Worm (Caenorhabditis elegans) whole organism, mixed stage, embryonic: ENCODE data around the gene lin-15A.
A peak's percentile ranks its signal among the peaks of the same experiment; 100 is the strongest.

Source experiments
- M03D4.4 ChIP-seq: sonication (generic microtip); optimal IDR thresholded peaks from 2 replicates; lab custom pipeline; 2017; ENCODE audit warnings: mild to moderate bottlenecking, missing genetic modification characterization, missing compliant biosample characterization
- bed-3 ChIP-seq: fragments of 200-800 bp; sonication (Bioruptor generic); optimal IDR thresholded peaks from 3 replicates; lab custom pipeline; 2018; ENCODE audit warnings: mild to moderate bottlenecking, missing genetic modification characterization, moderate library complexity, missing compliant biosample characterization
- blmp-1 ChIP-seq: fragments of 150-350 bp; optimal IDR thresholded peaks from 2 replicates; lab custom pipeline; 2014; ENCODE audit warnings: missing biosample characterization, missing genetic modification characterization
- ceh-39 ChIP-seq: fragments of 150-350 bp; optimal IDR thresholded peaks from 2 replicates; lab custom pipeline; 2014; ENCODE audit warnings: missing biosample characterization, missing genetic modification characterization
- ceh-43 ChIP-seq: fragments of 200-800 bp; sonication (Bioruptor generic); optimal IDR thresholded peaks from 2 replicates; lab custom pipeline; 2018; ENCODE audit warnings: mild to moderate bottlenecking, missing genetic modification characterization, moderate library complexity, missing compliant biosample characterization
- ceh-83 ChIP-seq: fragments of 200-800 bp; sonication (Bioruptor generic); optimal IDR thresholded peaks from 2 replicates; lab custom pipeline; 2018; ENCODE audit warnings: mild to moderate bottlenecking, missing genetic modification characterization, missing compliant biosample characterization
- ces-1 ChIP-seq: fragments of 150-350 bp; optimal IDR thresholded peaks from 2 replicates; lab custom pipeline; 2014; ENCODE audit warnings: missing biosample characterization, missing genetic modification reagents, missing genetic modification characterization
- cnd-1 ChIP-seq: fragments of 200-800 bp; sonication (Bioruptor generic); optimal IDR thresholded peaks from 2 replicates; lab custom pipeline; 2018; ENCODE audit warnings: mild to moderate bottlenecking, missing genetic modification characterization, missing compliant biosample characterization
- drap-1 ChIP-seq: fragments of 200-800 bp; sonication (Bioruptor generic); optimal IDR thresholded peaks from 3 replicates; lab custom pipeline; 2018; ENCODE audit warnings: mild to moderate bottlenecking, missing genetic modification characterization, missing compliant biosample characterization
- elt-1 ChIP-seq: sonication (generic microtip); optimal IDR thresholded peaks from 2 replicates; lab custom pipeline; 2017; ENCODE audit warnings: missing genetic modification characterization, mild to moderate bottlenecking, missing compliant biosample characterization, antibody characterized with exemption, moderate library complexity, borderline replicate concordance; ENCODE audit not compliant: insufficient read depth
- elt-3 ChIP-seq: fragments of 150-350 bp; optimal IDR thresholded peaks from 2 replicates; lab custom pipeline; 2014; ENCODE audit warnings: missing biosample characterization, missing genetic modification characterization
- flh-1 ChIP-seq: fragments of 200-800 bp; sonication (Bioruptor generic); optimal IDR thresholded peaks from 2 replicates; lab custom pipeline; 2018; ENCODE audit warnings: mild to moderate bottlenecking, missing genetic modification characterization, moderate library complexity, missing compliant biosample characterization
- ham-2 ChIP-seq: fragments of 200-800 bp; sonication (Bioruptor generic); optimal IDR thresholded peaks from 2 replicates; lab custom pipeline; 2018; ENCODE audit warnings: mild to moderate bottlenecking, missing genetic modification characterization, missing compliant biosample characterization
- hlh-1 ChIP-seq: fragments of 150-350 bp; optimal IDR thresholded peaks from 2 replicates; lab custom pipeline; 2014; ENCODE audit warnings: missing biosample characterization, missing genetic modification reagents, missing genetic modification characterization
- lin-13 ChIP-seq: fragments of 150-350 bp; optimal IDR thresholded peaks from 2 replicates; lab custom pipeline; 2014; ENCODE audit warnings: missing biosample characterization, missing genetic modification characterization
- lin-32 ChIP-seq: fragments of 200-800 bp; sonication (Bioruptor generic); optimal IDR thresholded peaks from 2 replicates; lab custom pipeline; 2018; ENCODE audit warnings: mild to moderate bottlenecking, missing genetic modification characterization, missing compliant biosample characterization
- lsy-2 ChIP-seq: fragments of 150-350 bp; optimal IDR thresholded peaks from 2 replicates; lab custom pipeline; 2014; ENCODE audit warnings: missing biosample characterization, missing genetic modification characterization
- mab-5 ChIP-seq: fragments of 150-350 bp; optimal IDR thresholded peaks from 2 replicates; lab custom pipeline; 2014; ENCODE audit warnings: missing biosample characterization, missing genetic modification characterization
- mep-1 ChIP-seq: fragments of 150-350 bp; optimal IDR thresholded peaks from 2 replicates; lab custom pipeline; 2017; ENCODE audit warnings: missing biosample characterization, missing genetic modification reagents, missing genetic modification characterization, inconsistent platforms
- mls-2 ChIP-seq: sonication (generic microtip); optimal IDR thresholded peaks from 2 replicates; lab custom pipeline; 2016; ENCODE audit warnings: mild to moderate bottlenecking, missing genetic modification characterization, moderate library complexity, missing compliant biosample characterization
- nhr-12 ChIP-seq: fragments of 150-350 bp; optimal IDR thresholded peaks from 2 replicates; lab custom pipeline; 2014; ENCODE audit warnings: missing biosample characterization, missing genetic modification characterization
- nhr-2 ChIP-seq: fragments of 150-350 bp; optimal IDR thresholded peaks from 2 replicates; lab custom pipeline; 2014; ENCODE audit warnings: missing biosample characterization, missing genetic modification characterization
- nhr-237 ChIP-seq: fragments of 150-350 bp; optimal IDR thresholded peaks from 2 replicates; lab custom pipeline; 2014; ENCODE audit warnings: missing biosample characterization, missing genetic modification characterization
- nhr-28 ChIP-seq: fragments of 150-350 bp; optimal IDR thresholded peaks from 2 replicates; lab custom pipeline; 2014; ENCODE audit warnings: missing biosample characterization, missing genetic modification characterization
- nhr-76 ChIP-seq: sonication (generic microtip); optimal IDR thresholded peaks from 2 replicates; lab custom pipeline; 2017; ENCODE audit warnings: missing biosample characterization, missing genetic modification characterization
- pha-4 ChIP-seq: fragments of 150-350 bp; optimal IDR thresholded peaks from 2 replicates; lab custom pipeline; 2018; ENCODE audit warnings: missing biosample characterization, missing genetic modification reagents, missing genetic modification characterization
- sem-2 ChIP-seq: fragments of 200-800 bp; sonication (Bioruptor generic); optimal IDR thresholded peaks from 2 replicates; lab custom pipeline; 2018; ENCODE audit warnings: mild to moderate bottlenecking, missing genetic modification characterization, missing compliant biosample characterization
- snpc-4 ChIP-seq: fragments of 150-350 bp; optimal IDR thresholded peaks from 2 replicates; lab custom pipeline; 2014; ENCODE audit warnings: missing biosample characterization, missing genetic modification characterization
- sptf-1 ChIP-seq: sonication (generic microtip); optimal IDR thresholded peaks from 2 replicates; lab custom pipeline; 2017; ENCODE audit warnings: mild to moderate bottlenecking, missing genetic modification characterization, moderate library complexity, missing compliant biosample characterization
- tbx-8 ChIP-seq: fragments of 200-800 bp; sonication (Bioruptor generic); optimal IDR thresholded peaks from 2 replicates; lab custom pipeline; 2018; ENCODE audit warnings: mild to moderate bottlenecking, missing genetic modification characterization, moderate library complexity, missing compliant biosample characterization
- unc-120 ChIP-seq: sonication (generic microtip); optimal IDR thresholded peaks from 2 replicates; lab custom pipeline; 2017; ENCODE audit warnings: missing genetic modification characterization, missing compliant biosample characterization; ENCODE audit not compliant: poor library complexity, severe bottlenecking
- unc-39 ChIP-seq: fragments of 150-350 bp; optimal IDR thresholded peaks from 2 replicates; lab custom pipeline; 2014; ENCODE audit warnings: missing biosample characterization, missing genetic modification characterization
- unc-62 ChIP-seq: fragments of 150-350 bp; optimal IDR thresholded peaks from 2 replicates; lab custom pipeline; 2014; ENCODE audit warnings: missing biosample characterization, missing genetic modification reagents, missing genetic modification characterization
- zip-8 ChIP-seq: fragments of 150-350 bp; optimal IDR thresholded peaks from 2 replicates; lab custom pipeline; 2014; ENCODE audit warnings: missing biosample characterization, missing genetic modification characterization
- ztf-11 ChIP-seq: fragments of 150-350 bp; optimal IDR thresholded peaks from 2 replicates; lab custom pipeline; 2014; ENCODE audit warnings: missing biosample characterization, missing genetic modification characterization

Gene lin-15A

ce11 chrX:15706108-15706676, 25.6 kb upstream of the lin-15A start:
- TF ChIP-seq lin-32: no peak
- TF ChIP-seq tbx-8: no peak
- TF ChIP-seq elt-1 (tag; lab: Kevin White, UChicago): no peak
- no peak for TF ChIP-seq sem-2 (GFP tag; lab: Kevin White, UChicago)
- no peak for TF ChIP-seq unc-62 (GFP tag; lab: Kevin White, UChicago)
- TF ChIP-seq ceh-43 (GFP tag; lab: Kevin White, UChicago): no peak
- TF ChIP-seq elt-3: no peak
- no peak for TF ChIP-seq zip-8 (tag; lab: Kevin White, UChicago)
- no peak for TF ChIP-seq ham-2 (GFP tag; lab: Kevin White, UChicago)
- no peak for TF ChIP-seq mab-5 (tag; lab: Kevin White, UChicago)

ce11 chrX:15707366-15707892, 24.3 kb upstream of the lin-15A start:
- TF ChIP-seq nhr-2: peak; percentile 35
- TF ChIP-seq ham-2 (GFP tag; lab: Kevin White, UChicago): peak; percentile 52
- TF ChIP-seq drap-1 (GFP tag; lab: Kevin White, UChicago): peak; percentile 61
- TF ChIP-seq ztf-11 (tag; lab: Kevin White, UChicago): peak; percentile 62
- no peak for TF ChIP-seq lin-32
- TF ChIP-seq lin-13 (tag; lab: Kevin White, UChicago): peak; percentile 43
- TF ChIP-seq hlh-1 (tag; lab: Kevin White, UChicago): peak; percentile 80
- TF ChIP-seq elt-3: peak; percentile 22
- TF ChIP-seq zip-8 (tag; lab: Kevin White, UChicago): no peak
- TF ChIP-seq unc-39 (tag; lab: Kevin White, UChicago): peak; percentile 20
- no peak for TF ChIP-seq nhr-28 (tag; lab: Kevin White, UChicago)
- TF ChIP-seq unc-62 (GFP tag; lab: Kevin White, UChicago): peak; percentile 75
- peak; percentile 31 for TF ChIP-seq mep-1
- no peak for TF ChIP-seq ceh-83
- peak; percentile 68 for TF ChIP-seq unc-120 (tag; lab: Kevin White, UChicago)
- no peak for TF ChIP-seq sem-2 (GFP tag; lab: Kevin White, UChicago)
- TF ChIP-seq mls-2 (tag; lab: Kevin White, UChicago): peak; percentile 81
- no peak for TF ChIP-seq ceh-39 (tag; lab: Kevin White, UChicago)
- TF ChIP-seq pha-4 (tag; lab: Kevin White, UChicago): peak; percentile 68
- TF ChIP-seq blmp-1: no peak
- TF ChIP-seq ces-1 (GFP tag; lab: Kevin White, UChicago): peak; percentile 64
- TF ChIP-seq nhr-12 (tag; lab: Kevin White, UChicago): no peak
- TF ChIP-seq nhr-237 (tag; lab: Kevin White, UChicago): no peak
- TF ChIP-seq tbx-8: no peak
- TF ChIP-seq nhr-76: no peak
- peak; percentile 81 for TF ChIP-seq elt-1 (tag; lab: Kevin White, UChicago)
- TF ChIP-seq mab-5 (tag; lab: Kevin White, UChicago): no peak
- TF ChIP-seq sptf-1: peak; percentile 70
- TF ChIP-seq bed-3 (GFP tag; lab: Kevin White, UChicago): no peak
- peak; percentile 46 for TF ChIP-seq cnd-1 (tag; lab: Kevin White, UChicago)
- TF ChIP-seq ceh-43 (GFP tag; lab: Kevin White, UChicago): peak; percentile 49
- TF ChIP-seq lsy-2 (tag; lab: Kevin White, UChicago): peak; percentile 40
- TF ChIP-seq snpc-4 (tag; lab: Kevin White, UChicago): no peak
- peak; percentile 71 for TF ChIP-seq M03D4.4 (tag; lab: Kevin White, UChicago)
- no peak for TF ChIP-seq flh-1 (GFP tag; lab: Kevin White, UChicago)

ce11 chrX:15707913-15708312, 23.9 kb upstream of the lin-15A start, which contains the start of gene nhr-48:
nhr-48 (plus strand) TSS chrX:15708213.
- TF ChIP-seq unc-62 (GFP tag; lab: Kevin White, UChicago) (no peak), lin-13 (tag; lab: Kevin White, UChicago) (no peak), mls-2 (tag; lab: Kevin White, UChicago) (no peak), tbx-8 (no peak), unc-39 (tag; lab: Kevin White, UChicago) (no peak), M03D4.4 (tag; lab: Kevin White, UChicago) (no peak), nhr-2 (no peak), ztf-11 (tag; lab: Kevin White, UChicago) (no peak), sem-2 (GFP tag; lab: Kevin White, UChicago) (no peak), cnd-1 (tag; lab: Kevin White, UChicago) (no peak), snpc-4 (tag; lab: Kevin White, UChicago) (no peak), zip-8 (tag; lab: Kevin White, UChicago) (no peak), lsy-2 (tag; lab: Kevin White, UChicago) (no peak), ceh-43 (GFP tag; lab: Kevin White, UChicago) (no peak), ceh-39 (tag; lab: Kevin White, UChicago) (no peak)
